ENCODE assay signal across 2 worm cellular contexts in the genomic region with DNA sequence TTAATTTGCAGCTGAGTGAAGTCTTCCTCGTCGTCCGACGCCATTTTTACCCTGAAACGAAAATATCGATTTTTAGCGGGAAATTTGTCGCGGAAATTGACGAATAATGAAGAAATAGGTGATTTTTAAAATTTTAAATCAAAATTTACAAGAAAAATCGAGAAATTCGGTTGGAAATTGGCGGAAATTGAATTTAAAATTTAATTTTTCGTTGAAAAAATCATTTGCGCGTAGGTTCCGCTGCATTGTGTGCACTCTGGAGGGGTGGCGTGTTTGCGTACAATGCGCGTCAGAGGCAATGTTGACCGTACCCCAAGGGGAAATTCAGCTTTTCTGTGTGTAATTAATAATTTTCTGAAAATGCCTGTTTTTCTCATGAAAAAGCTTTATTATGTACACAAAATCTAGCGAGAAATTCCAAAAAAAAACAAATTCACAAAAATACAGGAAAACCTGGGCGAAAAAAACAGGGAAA.
TF ChIP-seq lines count a peak whose summit lies in the region.

A gene (minus strand): TSS at position 51 of the 475 bp plus-strand sequence.

TF ChIP-seq in whole organism, L1 larva, 84 proteins besides CTCF, POLR2A, EP300 and RAD21 (continued from another document):
- TF ChIP-seq lin-13 (GFP tag; optimal IDR thresholded peaks at IDR 0.05; lab: Kevin White, UChicago) (peak; percentile 40), C34B4.2 (tag; optimal IDR thresholded peaks at IDR 0.05; lab: Kevin White, UChicago) (no peak), aha-1 (tag; optimal IDR thresholded peaks at IDR 0.05; lab: Kevin White, UChicago) (no peak), ceh-8 (GFP tag; optimal IDR thresholded peaks at IDR 0.05; lab: Kevin White, UChicago) (no peak), swsn-7 (tag; optimal IDR thresholded peaks at IDR 0.05; lab: Kevin White, UChicago) (no peak), nhr-11 (tag; optimal IDR thresholded peaks at IDR 0.05; lab: Kevin White, UChicago) (no peak), nhr-77 (tag; optimal IDR thresholded peaks at IDR 0.05; lab: Kevin White, UChicago) (no peak), ceh-82 (tag; optimal IDR thresholded peaks at IDR 0.05; lab: Kevin White, UChicago) (peak in 2 of 3 experiments; percentile 23 to 59), grh-1 (GFP tag; IDR thresholded peaks at IDR 0.05; lab: Robert Waterston, UW) (no peak), ets-5 (GFP tag; IDR thresholded peaks at IDR 0.05; lab: Robert Waterston, UW) (no peak), fkh-4 (tag; optimal IDR thresholded peaks at IDR 0.05; lab: Kevin White, UChicago; ENCODE audit: borderline replicate concordance) (no peak), nhr-237 (tag; optimal IDR thresholded peaks at IDR 0.05; lab: Kevin White, UChicago) (no peak), xbp-1 (tag; optimal IDR thresholded peaks at IDR 0.05; lab: Kevin White, UChicago) (peak; percentile 33), ama-1 (optimal IDR thresholded peaks at IDR 0.05; lab: Kevin White, UChicago) (peak; percentile 45), jun-1 (tag; optimal IDR thresholded peaks at IDR 0.05; lab: Kevin White, UChicago) (no peak), hlh-17 (GFP tag; optimal IDR thresholded peaks at IDR 0.05; lab: Kevin White, UChicago; ENCODE audit: borderline replicate concordance) (no peak), lin-35 (GFP tag; optimal IDR thresholded peaks at IDR 0.05; lab: Kevin White, UChicago) (peak; percentile 51 to 72), nhr-71 (tag; optimal IDR thresholded peaks at IDR 0.05; lab: Kevin White, UChicago) (no peak), mep-1 (tag; optimal IDR thresholded peaks at IDR 0.05; lab: Kevin White, UChicago) (peak; percentile 56), fkh-10 (GFP tag; optimal IDR thresholded peaks at IDR 0.05; lab: Kevin White, UChicago) (no peak), C04F5.9 (tag; optimal IDR thresholded peaks at IDR 0.05; lab: Kevin White, UChicago) (no peak), nhr-85 (tag; lab: Kevin White, UChicago) (peak; percentile 19), egl-27 (tag; optimal IDR thresholded peaks at IDR 0.05; lab: Kevin White, UChicago) (no peak), efl-1 (optimal IDR thresholded peaks at IDR 0.05; lab: Kevin White, UChicago) (peak; percentile 59), efl-1 (GFP tag; optimal IDR thresholded peaks at IDR 0.05 in 1 of 2; lab: Kevin White, UChicago) (peak; percentile 64 to 93), nhr-84 (tag; optimal IDR thresholded peaks at IDR 0.05; lab: Kevin White, UChicago) (no peak), unc-130 (tag; optimal IDR thresholded peaks at IDR 0.05; lab: Kevin White, UChicago) (peak; percentile 68), nhr-19 (GFP tag; conservative IDR thresholded peaks at IDR 0.05; lab: Robert Waterston, UW) (0 out of 2 replicates have a peak, but pooled peaks have one; percentile 6)

TF ChIP-seq in whole organism, L4 larva, 104 proteins besides CTCF, POLR2A, EP300 and RAD21 (continued from another document):
- no peak for TF ChIP-seq nhr-28 (tag; optimal IDR thresholded peaks at IDR 0.05; lab: Kevin White, UChicago)
- TF ChIP-seq egl-43 (GFP tag; IDR thresholded peaks at IDR 0.05; lab: Robert Waterston, UW): no peak
- TF ChIP-seq mdt-29 (GFP tag; IDR thresholded peaks at IDR 0.05; lab: Robert Waterston, UW): no peak
- no peak for TF ChIP-seq mxl-3 (GFP tag; optimal IDR thresholded peaks at IDR 0.05; lab: Kevin White, UChicago)
- no peak for TF ChIP-seq ceh-82 (tag; optimal IDR thresholded peaks at IDR 0.05; lab: Kevin White, UChicago)
- TF ChIP-seq unc-39 (tag; optimal IDR thresholded peaks at IDR 0.05; lab: Kevin White, UChicago): no peak
- peak; percentile 61 for TF ChIP-seq T26A8.4 (GFP tag; IDR thresholded peaks at IDR 0.05; lab: Robert Waterston, UW)
- TF ChIP-seq snpc-1.2 (GFP tag; IDR thresholded peaks at IDR 0.05; lab: Robert Waterston, UW): no peak
- peak; percentile 52 for TF ChIP-seq dpl-1 (GFP tag; optimal IDR thresholded peaks at IDR 0.05; lab: Kevin White, UChicago)
- peak; percentile 17 for TF ChIP-seq dve-1 (tag; optimal IDR thresholded peaks at IDR 0.05; lab: Kevin White, UChicago; ENCODE audit: insufficient read depth)
- TF ChIP-seq lin-13 (GFP tag; optimal IDR thresholded peaks at IDR 0.05; lab: Kevin White, UChicago): peak; percentile 80
- TF ChIP-seq tra-1 (GFP tag; IDR thresholded peaks at IDR 0.05; lab: Robert Waterston, UW): no peak
- peak; percentile 89 for TF ChIP-seq ama-1 (optimal IDR thresholded peaks at IDR 0.05; lab: Kevin White, UChicago)
- TF ChIP-seq ceh-44 (GFP tag; IDR thresholded peaks at IDR 0.05; lab: Robert Waterston, UW): no peak
- TF ChIP-seq F37D6.2 (tag; optimal IDR thresholded peaks at IDR 0.05; lab: Kevin White, UChicago): peak; percentile 19
- 0 out of 2 replicates have a peak, but pooled peaks have one; percentile 25 for TF ChIP-seq ceh-20 (GFP tag; IDR thresholded peaks at IDR 0.05; lab: Robert Waterston, UW)
- TF ChIP-seq hlh-30 (tag; optimal IDR thresholded peaks at IDR 0.05; lab: Kevin White, UChicago; ENCODE audit: insufficient read depth): peak; percentile 55
- no peak for TF ChIP-seq F49E8.2 (tag; optimal IDR thresholded peaks at IDR 0.05; lab: Kevin White, UChicago; ENCODE audit: borderline replicate concordance)
- no peak for TF ChIP-seq ztf-11 (tag; optimal IDR thresholded peaks at IDR 0.05; lab: Kevin White, UChicago)
- TF ChIP-seq vab-7 (GFP tag; IDR thresholded peaks at IDR 0.05; lab: Robert Waterston, UW): no peak
- TF ChIP-seq php-3 (GFP tag; IDR thresholded peaks at IDR 0.05; lab: Robert Waterston, UW): no peak
- TF ChIP-seq unc-130 (GFP tag; optimal IDR thresholded peaks at IDR 0.05; lab: Kevin White, UChicago): peak; percentile 30
- no peak for TF ChIP-seq nhr-111 (GFP tag; optimal IDR thresholded peaks at IDR 0.05; lab: Kevin White, UChicago)
- no peak for TF ChIP-seq zip-2 (tag; optimal IDR thresholded peaks at IDR 0.05; lab: Kevin White, UChicago)
- TF ChIP-seq Y75B8A.6 (GFP tag; IDR thresholded peaks at IDR 0.05; lab: Robert Waterston, UW): no peak
- no peak for TF ChIP-seq madf-9 (GFP tag; conservative IDR thresholded peaks at IDR 0.05; lab: Robert Waterston, UW)
- peak; percentile 16 for TF ChIP-seq nhr-102 (tag; optimal IDR thresholded peaks at IDR 0.05; lab: Kevin White, UChicago)
- peak; percentile 16; the same call in 1 of the 2 replicates for TF ChIP-seq pha-4 (GFP tag; IDR thresholded peaks at IDR 0.05; lab: Robert Waterston, UW)
- no peak for TF ChIP-seq pha-4 (tag; optimal IDR thresholded peaks at IDR 0.05; lab: Kevin White, UChicago)
- no peak for TF ChIP-seq nhr-48 (tag; optimal IDR thresholded peaks at IDR 0.05; lab: Kevin White, UChicago)
- no peak for TF ChIP-seq set-16 (GFP tag; IDR thresholded peaks at IDR 0.05; lab: Robert Waterston, UW)
- TF ChIP-seq duxl-1 (tag; optimal IDR thresholded peaks at IDR 0.05; lab: Kevin White, UChicago; ENCODE audit: poor library complexity): peak; percentile 27
- TF ChIP-seq pqm-1 (tag; optimal IDR thresholded peaks at IDR 0.05; lab: Kevin White, UChicago): no peak
- no peak for TF ChIP-seq Y105C5A.15 (GFP tag; IDR thresholded peaks at IDR 0.05; lab: Robert Waterston, UW)
- TF ChIP-seq spr-3 (GFP tag; optimal IDR thresholded peaks at IDR 0.05; lab: Kevin White, UChicago): no peak
- TF ChIP-seq R02D3.7 (tag; optimal IDR thresholded peaks at IDR 0.05; lab: Kevin White, UChicago): no peak
- TF ChIP-seq madf-5 (GFP tag; IDR thresholded peaks at IDR 0.05; lab: Robert Waterston, UW): no peak
- no peak for TF ChIP-seq ceh-32 (tag; optimal IDR thresholded peaks at IDR 0.05; lab: Kevin White, UChicago; ENCODE audit: poor library complexity)
- no peak for TF ChIP-seq hmg-1.1 (GFP tag; IDR thresholded peaks at IDR 0.05; lab: Robert Waterston, UW)
- no peak for TF ChIP-seq lin-1 (GFP tag; IDR thresholded peaks at IDR 0.05; lab: Robert Waterston, UW)
- TF ChIP-seq egl-27 (tag; optimal IDR thresholded peaks at IDR 0.05; lab: Kevin White, UChicago): no peak
- TF ChIP-seq ZK337.2 (GFP tag; IDR thresholded peaks at IDR 0.05; lab: Robert Waterston, UW): no peak
- TF ChIP-seq skn-1 (tag; optimal IDR thresholded peaks at IDR 0.05; lab: Kevin White, UChicago): no peak
- no peak for TF ChIP-seq F10B5.3 (tag; optimal IDR thresholded peaks at IDR 0.05; lab: Kevin White, UChicago)
- no peak for TF ChIP-seq daf-12 (tag; optimal IDR thresholded peaks at IDR 0.05; lab: Kevin White, UChicago)
- peak; percentile 15; the same call in 1 of the 2 replicates for TF ChIP-seq dmd-6 (GFP tag; IDR thresholded peaks at IDR 0.05; lab: Robert Waterston, UW)
TF ChIP-seq in whole organism, L4 larva: peak in this region for 22.
